Fruit fly (Drosophila melanogaster) whole organism, wandering third instar larva: ENCODE data around the gene Sap30.

ENCODE experiments used
- Abd-B ChIP-seq: fragments of >200 bp; optimal IDR thresholded peaks from 2 replicates; lab custom pipeline; 2017; ENCODE audit warnings: missing biosample characterization, missing genetic modification characterization
- Hr83 ChIP-seq: fragments of 200-300 bp; sonication (Bioruptor generic); optimal IDR thresholded peaks from 2 replicates; lab custom pipeline; 2016; ENCODE audit warnings: missing biosample characterization, mild to moderate bottlenecking, missing genetic modification characterization, moderate library complexity; ENCODE audit not compliant: poor library complexity, severe bottlenecking
- Sp1 ChIP-seq: fragments of 200-800 bp; sonication (Bioruptor generic); optimal IDR thresholded peaks from 3 replicates; lab custom pipeline; 2019; ENCODE audit warnings: missing biosample characterization, mild to moderate bottlenecking, missing genetic modification characterization, moderate library complexity
- ey ChIP-seq: fragments of 200-800 bp; sonication (Bioruptor generic); optimal IDR thresholded peaks from 2 replicates; lab custom pipeline; 2016; ENCODE audit warnings: missing biosample characterization, missing genetic modification characterization

DNA sequence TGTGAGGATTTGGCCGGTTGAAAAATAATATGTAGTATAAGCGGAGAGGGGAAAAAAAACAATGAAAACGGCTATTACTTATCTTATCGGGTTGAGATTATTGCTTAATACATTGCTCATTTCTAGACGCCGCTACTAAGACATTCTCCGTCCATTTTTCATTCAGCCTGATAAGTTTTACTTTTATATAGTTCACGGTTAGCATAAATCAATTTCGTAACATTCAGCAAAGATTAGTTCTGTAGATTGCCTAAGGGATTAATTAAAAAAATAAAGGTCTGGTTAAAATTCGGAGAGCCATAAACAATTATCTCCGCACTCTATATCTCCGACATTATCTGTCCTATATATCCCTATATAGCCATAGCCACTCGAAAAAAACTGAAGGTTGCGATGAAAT, 39.6 kb upstream of the Sap30 start:
- TF ChIP-seq Sp1: no peak
- no peak for TF ChIP-seq Abd-B
- TF ChIP-seq ey (GFP tag; lab: Kevin White, UChicago): no peak
- no peak for TF ChIP-seq Hr83 (GFP tag; lab: Kevin White, UChicago)
